Fruit fly (Drosophila melanogaster): ENCODE data around the gene CG8500.

Gene CG8500

DNA sequence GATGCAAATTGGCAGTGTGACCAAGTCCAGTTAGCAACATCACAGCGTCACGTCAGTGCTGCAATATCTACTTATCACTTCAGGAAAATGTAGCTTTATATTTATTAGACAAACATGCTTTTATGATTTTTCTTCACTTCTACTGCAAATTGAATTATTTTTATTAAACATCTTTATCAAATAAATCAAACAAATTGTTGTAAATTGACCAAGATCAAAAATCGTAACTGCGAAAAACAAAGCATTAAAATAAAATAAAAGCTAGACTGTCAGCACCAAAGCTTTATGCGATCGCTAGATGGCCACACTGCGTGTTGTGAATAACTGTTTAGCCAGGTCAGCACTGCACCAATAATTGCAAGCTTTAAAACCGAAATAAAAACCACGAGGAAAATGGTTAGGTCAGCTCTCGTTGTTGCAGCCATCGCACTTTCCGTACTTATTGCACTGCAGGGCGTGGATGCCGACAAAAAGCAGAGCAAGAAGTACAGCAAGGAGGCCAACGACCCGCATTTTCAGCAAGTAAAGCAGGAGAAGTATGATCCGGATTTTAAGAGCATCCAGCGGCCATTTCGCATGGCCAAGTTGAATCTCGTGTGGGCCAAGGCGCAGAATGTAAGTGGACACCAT, 6.8 kb downstream of the CG8500 start, which contains the start of the genes CG12945 and CG8507 (continued):
- TF ChIP-seq trh (GFP tag; optimal IDR thresholded peaks at IDR 0.05): no peak
- TF ChIP-seq CG17385 (GFP tag; optimal IDR thresholded peaks at IDR 0.05): no peak
- no peak for TF ChIP-seq CG7839 (tag; optimal IDR thresholded peaks at IDR 0.05)
- TF ChIP-seq knrl (GFP tag; IDR thresholded peaks at IDR 0.05; ENCODE audit: partially characterized antibody): no peak
- TF ChIP-seq NC2β (GFP tag; optimal IDR thresholded peaks at IDR 0.05): no peak
- TF ChIP-seq Chrac-16 (GFP tag; optimal IDR thresholded peaks at IDR 0.05): peak; percentile 28
- TF ChIP-seq CG10209 (GFP tag; optimal IDR thresholded peaks at IDR 0.05): peak; percentile 16
- TF ChIP-seq CG9817 (tag; optimal IDR thresholded peaks at IDR 0.05): peak; percentile 62
- no peak for TF ChIP-seq CG4424 (GFP tag; optimal IDR thresholded peaks at IDR 0.05)
- peak; percentile 41 for TF ChIP-seq NfI (GFP tag; optimal IDR thresholded peaks at IDR 0.05)
- TF ChIP-seq unc-4 (GFP tag; IDR thresholded peaks at IDR 0.05; ENCODE audit: partially characterized antibody): 0 out of 2 replicates have a peak, but pooled peaks have one; percentile 31
- peak; percentile 68 for TF ChIP-seq CG12659 (GFP tag; optimal IDR thresholded peaks at IDR 0.05)
- no peak for TF ChIP-seq chinmo (GFP tag; IDR thresholded peaks at IDR 0.05; ENCODE audit: partially characterized antibody)
- TF ChIP-seq PHDP (tag; optimal IDR thresholded peaks at IDR 0.05): peak; percentile 48
- TF ChIP-seq ttk (GFP tag; IDR thresholded peaks at IDR 0.05): no peak
- peak; percentile 39 for TF ChIP-seq Mad (GFP tag; optimal IDR thresholded peaks at IDR 0.05)
- peak; percentile 68 for TF ChIP-seq phol (tag; optimal IDR thresholded peaks at IDR 0.05)
- peak; percentile 75 for TF ChIP-seq MBD-R2 (GFP tag; IDR thresholded peaks at IDR 0.05)
- TF ChIP-seq CG4404 (GFP tag; IDR thresholded peaks at IDR 0.05): peak; percentile 37; the same call in 1 of the 2 replicates
- no peak for TF ChIP-seq CG7745 (tag; optimal IDR thresholded peaks at IDR 0.05)
- peak; percentile 58 for TF ChIP-seq CG13775 (GFP tag; optimal IDR thresholded peaks at IDR 0.05)
- TF ChIP-seq CG5953 (GFP tag; IDR thresholded peaks at IDR 0.05): no peak
- TF ChIP-seq E2f1 (GFP tag; IDR thresholded peaks at IDR 0.05): no peak
- TF ChIP-seq CG34376 (GFP tag; optimal IDR thresholded peaks at IDR 0.05): peak; percentile 24
- TF ChIP-seq lola (GFP tag; optimal IDR thresholded peaks at IDR 0.05): peak in 1 of 3 experiments; percentile 54
- no peak for TF ChIP-seq lov (optimal IDR thresholded peaks at IDR 0.05)
- TF ChIP-seq lov (GFP tag; IDR thresholded peaks at IDR 0.05): no peak
- no peak for TF ChIP-seq az2 (GFP tag; optimal IDR thresholded peaks at IDR 0.05)
- no peak for TF ChIP-seq Rx (GFP tag; IDR thresholded peaks at IDR 0.05)
- TF ChIP-seq Elba2 (GFP tag; optimal IDR thresholded peaks at IDR 0.05): peak; percentile 37
- TF ChIP-seq tio (GFP tag; optimal IDR thresholded peaks at IDR 0.05): no peak
- no peak for TF ChIP-seq sd (tag; optimal IDR thresholded peaks at IDR 0.05)
- TF ChIP-seq CG13624 (GFP tag; optimal IDR thresholded peaks at IDR 0.05): peak; percentile 42
- no peak for TF ChIP-seq CG4328 (GFP tag; optimal IDR thresholded peaks at IDR 0.05)
- no peak for TF ChIP-seq CG4854 (GFP tag; optimal IDR thresholded peaks at IDR 0.05)
- peak; percentile 85 for TF ChIP-seq sens (GFP tag)
- TF ChIP-seq CG17186 (GFP tag; optimal IDR thresholded peaks at IDR 0.05): no peak
- TF ChIP-seq mam (GFP tag; optimal IDR thresholded peaks at IDR 0.05): peak; percentile 44
- peak; percentile 58 for TF ChIP-seq CG10147 (GFP tag; optimal IDR thresholded peaks at IDR 0.05)
- TF ChIP-seq CG11093 (GFP tag; IDR thresholded peaks at IDR 0.05): no peak
- no peak for TF ChIP-seq her (GFP tag; optimal IDR thresholded peaks at IDR 0.05)
- no peak for TF ChIP-seq HLH3B (GFP tag; IDR thresholded peaks at IDR 0.05)
- TF ChIP-seq jumu (GFP tag; optimal IDR thresholded peaks at IDR 0.05): peak; percentile 28
- TF ChIP-seq tin (GFP tag; optimal IDR thresholded peaks at IDR 0.05): peak; percentile 46
- peak; percentile 52 for TF ChIP-seq CG30020 (tag; optimal IDR thresholded peaks at IDR 0.05)
- TF ChIP-seq chif (GFP tag; optimal IDR thresholded peaks at IDR 0.05): peak in 1 of 2 experiments; percentile 37
- TF ChIP-seq Dek (tag; optimal IDR thresholded peaks at IDR 0.05): peak; percentile 50
- no peak for TF ChIP-seq CG18764 (GFP tag; optimal IDR thresholded peaks at IDR 0.05)
- peak; percentile 53 for TF ChIP-seq shn (GFP tag; optimal IDR thresholded peaks at IDR 0.05)
- TF ChIP-seq HLH54F (GFP tag; optimal IDR thresholded peaks at IDR 0.05): peak; percentile 33

Data from whole organism, embryonic.